Fruit fly (Drosophila melanogaster) whole organism, prepupa: ENCODE results near the gene ort.

Source experiments
- CG10631 ChIP-seq: fragments of 200-800 bp; sonication (Bioruptor generic); optimal IDR thresholded peaks from 2 replicates; lab custom pipeline; 2016; ENCODE audit warnings: missing biosample characterization, missing genetic modification characterization
- CG10669 ChIP-seq: fragments of 200-800 bp; sonication (Bioruptor generic); optimal IDR thresholded peaks from 3 replicates; lab custom pipeline; 2018; ENCODE audit warnings: missing biosample characterization, mild to moderate bottlenecking, missing genetic modification characterization, moderate library complexity
- CG11294 ChIP-seq: fragments of 200-800 bp; sonication (Bioruptor generic); IDR thresholded peaks from 2 replicates; pipeline ENCODE4 v1.3.6; 2022; ENCODE audit warnings: missing biosample characterization, missing genetic modification characterization
- CG11762 ChIP-seq: fragments of 200-800 bp; sonication (Bioruptor generic); optimal IDR thresholded peaks from 3 replicates; lab custom pipeline; 2016; ENCODE audit warnings: missing biosample characterization, missing genetic modification characterization; ENCODE audit not compliant: insufficient read depth
- CG15336 ChIP-seq: fragments of 200-800 bp; sonication (Bioruptor generic); IDR thresholded peaks from 2 replicates; pipeline ENCODE4 v1.3.6; 2022; ENCODE audit warnings: missing biosample characterization, missing genetic modification characterization
- CG1621 ChIP-seq: fragments of 200-800 bp; sonication (Bioruptor generic); optimal IDR thresholded peaks from 3 replicates; lab custom pipeline; 2018; ENCODE audit warnings: missing biosample characterization, mild to moderate bottlenecking, missing genetic modification characterization
- CG16779 ChIP-seq: fragments of 200-800 bp; sonication (Bioruptor generic); optimal IDR thresholded peaks from 3 replicates; lab custom pipeline; 2017; ENCODE audit warnings: missing biosample characterization, mild to moderate bottlenecking, missing genetic modification characterization
- CG3032 ChIP-seq: fragments of 200-800 bp; optimal IDR thresholded peaks from 2 replicates; lab custom pipeline; 2019; ENCODE audit warnings: missing biosample characterization, mild to moderate bottlenecking, missing genetic modification characterization, moderate library complexity
- CG31627 ChIP-seq: fragments of 200-800 bp; sonication (Bioruptor generic); optimal IDR thresholded peaks from 3 replicates; lab custom pipeline; 2016; ENCODE audit warnings: missing biosample characterization, missing genetic modification characterization
- CG32006 ChIP-seq: fragments of 200-800 bp; sonication (Bioruptor generic); optimal IDR thresholded peaks from 3 replicates; lab custom pipeline; 2017; ENCODE audit warnings: missing biosample characterization, mild to moderate bottlenecking, missing genetic modification characterization
- CG34406 ChIP-seq: fragments of 200-800 bp; sonication (Bioruptor generic); optimal IDR thresholded peaks from 3 replicates; lab custom pipeline; 2016; ENCODE audit warnings: missing biosample characterization, missing genetic modification characterization
- CG3919 ChIP-seq: fragments of 200-800 bp; sonication (Bioruptor generic); optimal IDR thresholded peaks from 3 replicates; lab custom pipeline; 2016; ENCODE audit warnings: missing biosample characterization, missing genetic modification characterization
- CG4318 ChIP-seq: fragments of 200-800 bp; sonication (Bioruptor generic); optimal IDR thresholded peaks from 3 replicates; lab custom pipeline; 2017; ENCODE audit warnings: missing biosample characterization, mild to moderate bottlenecking, missing genetic modification characterization
- CG6163 ChIP-seq: fragments of 200-800 bp; sonication (Bioruptor generic); IDR thresholded peaks from 3 replicates; pipeline ENCODE4 v1.3.6; 2022; ENCODE audit warnings: missing biosample characterization, missing genetic modification characterization
- CG6276 ChIP-seq: fragments of 200-800 bp; sonication (Bioruptor generic); optimal IDR thresholded peaks from 2 replicates; lab custom pipeline; 2017; ENCODE audit warnings: missing biosample characterization, mild to moderate bottlenecking, missing genetic modification characterization
- CG6792 ChIP-seq: fragments of 200-800 bp; sonication (Bioruptor generic); optimal IDR thresholded peaks from 3 replicates; lab custom pipeline; 2016; ENCODE audit warnings: missing biosample characterization, missing genetic modification characterization
- CG7368 ChIP-seq: fragments of 200-800 bp; sonication (Bioruptor generic); optimal IDR thresholded peaks from 3 replicates; lab custom pipeline; 2016; ENCODE audit warnings: missing biosample characterization, missing genetic modification characterization
- CG8119 ChIP-seq: fragments of 200-800 bp; sonication (Bioruptor generic); IDR thresholded peaks from 3 replicates; pipeline ENCODE4 v1.3.6; 2022; ENCODE audit warnings: missing biosample characterization, missing genetic modification characterization
- CG8319 ChIP-seq: fragments of 200-800 bp; sonication (Bioruptor generic); optimal IDR thresholded peaks from 3 replicates; lab custom pipeline; 2016; ENCODE audit warnings: missing biosample characterization, missing genetic modification characterization
- CG8632 ChIP-seq: fragments of 200-800 bp; sonication (Bioruptor generic); optimal IDR thresholded peaks from 3 replicates; lab custom pipeline; 2016; ENCODE audit warnings: missing biosample characterization, missing genetic modification characterization
- CG9139 ChIP-seq: fragments of 200-800 bp; sonication (Bioruptor generic); optimal IDR thresholded peaks from 3 replicates; lab custom pipeline; 2017; ENCODE audit warnings: missing biosample characterization, mild to moderate bottlenecking, missing genetic modification characterization
- Eip75B ChIP-seq: fragments of 200-800 bp; sonication (Bioruptor generic); optimal IDR thresholded peaks from 3 replicates; lab custom pipeline; 2016; ENCODE audit warnings: missing biosample characterization, missing genetic modification characterization
- Eip78C ChIP-seq: fragments of 200-800 bp; sonication (Bioruptor generic); peaks from one replicate; lab custom pipeline; 2016; ENCODE audit warnings: missing biosample characterization, missing genetic modification characterization
- Eip93F ChIP-seq: fragments of 200-800 bp; sonication (Bioruptor generic); optimal IDR thresholded peaks from 2 replicates; lab custom pipeline; 2016; ENCODE audit warnings: missing biosample characterization, mild to moderate bottlenecking, missing genetic modification characterization
- Ets21C ChIP-seq: fragments of 200-800 bp; sonication (Bioruptor generic); optimal IDR thresholded peaks from 3 replicates; lab custom pipeline; 2016; ENCODE audit warnings: missing biosample characterization, missing genetic modification characterization
- Ets96B ChIP-seq: fragments of 200-800 bp; optimal IDR thresholded peaks from 2 replicates; lab custom pipeline; 2019; ENCODE audit warnings: missing biosample characterization, mild to moderate bottlenecking, missing genetic modification characterization, moderate library complexity
- Gug ChIP-seq: fragments of 200-800 bp; sonication (Bioruptor generic); IDR thresholded peaks from 2 replicates; pipeline ENCODE4 v1.3.6; 2022; ENCODE audit warnings: missing biosample characterization, missing genetic modification characterization
- Hr38 ChIP-seq: sonication (Bioruptor generic); optimal IDR thresholded peaks from 2 replicates; lab custom pipeline; 2016; ENCODE audit warnings: missing biosample characterization, missing genetic modification characterization
- Hr39 ChIP-seq: fragments of 200-800 bp; sonication (Bioruptor generic); optimal IDR thresholded peaks from 2 replicates; lab custom pipeline; 2016; ENCODE audit warnings: missing biosample characterization, missing genetic modification characterization
- Lpt ChIP-seq: fragments of 200-800 bp; sonication (Bioruptor generic); optimal IDR thresholded peaks from 3 replicates; lab custom pipeline; 2016; ENCODE audit warnings: missing biosample characterization, missing genetic modification characterization
- Met ChIP-seq: fragments of 200-800 bp; sonication (Bioruptor generic); optimal IDR thresholded peaks from 3 replicates; lab custom pipeline; 2016; ENCODE audit warnings: missing biosample characterization, missing genetic modification characterization
- OdsH ChIP-seq: fragments of 200-800 bp; sonication (Bioruptor generic); optimal IDR thresholded peaks from 3 replicates; lab custom pipeline; 2016; ENCODE audit warnings: missing biosample characterization, missing genetic modification characterization
- Smox ChIP-seq: fragments of 200-800 bp; sonication (Bioruptor generic); optimal IDR thresholded peaks from 3 replicates; lab custom pipeline; 2016; ENCODE audit warnings: missing biosample characterization, missing genetic modification characterization
- Sox14 ChIP-seq: fragments of 200-800 bp; sonication (Bioruptor generic); optimal IDR thresholded peaks from 3 replicates; lab custom pipeline; 2016; ENCODE audit warnings: missing biosample characterization, missing genetic modification characterization
- Sox15 ChIP-seq: fragments of 200-800 bp; sonication (Bioruptor generic); optimal IDR thresholded peaks from 3 replicates; lab custom pipeline; 2016; ENCODE audit warnings: missing biosample characterization, missing genetic modification characterization
- achi ChIP-seq: fragments of 200-800 bp; sonication (Bioruptor generic); optimal IDR thresholded peaks from 3 replicates; lab custom pipeline; 2016; ENCODE audit warnings: missing biosample characterization, missing genetic modification characterization
- acj6 ChIP-seq: fragments of 200-800 bp; sonication (Bioruptor generic); optimal IDR thresholded peaks from 3 replicates; lab custom pipeline; 2016; ENCODE audit warnings: missing biosample characterization, missing genetic modification characterization
- cyc ChIP-seq: fragments of 200-800 bp; sonication (Bioruptor generic); optimal IDR thresholded peaks from 3 replicates; lab custom pipeline; 2016; ENCODE audit warnings: missing biosample characterization, missing genetic modification characterization
- dac ChIP-seq: fragments of 200-800 bp; sonication (Bioruptor generic); optimal IDR thresholded peaks from 2 replicates; lab custom pipeline; 2017; ENCODE audit warnings: missing biosample characterization, mild to moderate bottlenecking, missing genetic modification characterization
- dsx ChIP-seq: fragments of 200-800 bp; optimal IDR thresholded peaks from 3 replicates; lab custom pipeline; 2019; ENCODE audit warnings: missing biosample characterization, mild to moderate bottlenecking, missing genetic modification characterization, moderate library complexity; ENCODE audit not compliant: poor library complexity, severe bottlenecking
- eg ChIP-seq: fragments of 200-800 bp; sonication (Bioruptor generic); IDR thresholded peaks from 3 replicates; pipeline ENCODE4 v1.3.6; 2022; ENCODE audit warnings: missing biosample characterization, missing genetic modification characterization
- esn ChIP-seq: fragments of 200-800 bp; sonication (Bioruptor generic); optimal IDR thresholded peaks from 2 replicates; lab custom pipeline; 2016; ENCODE audit warnings: missing biosample characterization, mild to moderate bottlenecking, missing genetic modification characterization, moderate library complexity
- fd59A ChIP-seq: fragments of 200-800 bp; sonication (Bioruptor generic); optimal IDR thresholded peaks from 2 replicates; lab custom pipeline; 2017; ENCODE audit warnings: missing biosample characterization, mild to moderate bottlenecking, missing genetic modification characterization, missing genetic modification reagents
- fd85E ChIP-seq: fragments of 200-800 bp; sonication (Bioruptor generic); optimal IDR thresholded peaks from 3 replicates; lab custom pipeline; 2016; ENCODE audit warnings: missing biosample characterization, missing genetic modification characterization
- fkh ChIP-seq: fragments of 200-800 bp; sonication (Bioruptor generic); optimal IDR thresholded peaks from 3 replicates; lab custom pipeline; 2017; ENCODE audit warnings: missing biosample characterization, mild to moderate bottlenecking, missing genetic modification characterization, moderate library complexity
- lz ChIP-seq: fragments of 200-800 bp; sonication (Bioruptor generic); optimal IDR thresholded peaks from 3 replicates; lab custom pipeline; 2016; ENCODE audit warnings: missing biosample characterization, missing genetic modification characterization
- net ChIP-seq: fragments of 200-800 bp; sonication (Bioruptor generic); optimal IDR thresholded peaks from 3 replicates; lab custom pipeline; 2016; ENCODE audit warnings: missing biosample characterization, missing genetic modification characterization
- pdm3 ChIP-seq: fragments of 200-800 bp; sonication (Bioruptor generic); optimal IDR thresholded peaks from 3 replicates; lab custom pipeline; 2016; ENCODE audit warnings: missing biosample characterization, missing genetic modification characterization
- salr ChIP-seq, 2 experiments: fragments of 200-800 bp; sonication (Bioruptor generic); optimal IDR thresholded peaks; 3 replicates each; lab custom pipeline; 2016 to 2018; ENCODE audit warnings: missing biosample characterization in 2 of 2, missing genetic modification characterization in 2 of 2, mild to moderate bottlenecking in 1 of 2
- spab ChIP-seq: fragments of 200-800 bp; sonication (Bioruptor generic); optimal IDR thresholded peaks from 2 replicates; lab custom pipeline; 2017; ENCODE audit warnings: missing biosample characterization, mild to moderate bottlenecking, missing genetic modification characterization, missing genetic modification reagents
- ss ChIP-seq, 2 experiments: fragments of 200-800 bp; sonication (Bioruptor generic); optimal IDR thresholded peaks; 2 replicates in 1 of 2; 3 replicates in 1 of 2; lab custom pipeline; 2017 to 2018; ENCODE audit warnings: mild to moderate bottlenecking in 2 of 2, missing biosample characterization in 2 of 2, missing genetic modification characterization in 2 of 2, moderate library complexity in 1 of 2
- svp ChIP-seq: fragments of 200-800 bp; sonication (Bioruptor generic); peaks from one replicate; lab custom pipeline; 2016; ENCODE audit warnings: missing biosample characterization, missing genetic modification characterization
- topi ChIP-seq: fragments of 200-800 bp; sonication (Bioruptor generic); optimal IDR thresholded peaks from 3 replicates; lab custom pipeline; 2016; ENCODE audit warnings: missing biosample characterization, missing genetic modification characterization
- vri ChIP-seq: fragments of 200-800 bp; sonication (Bioruptor generic); optimal IDR thresholded peaks from 3 replicates; lab custom pipeline; 2016; ENCODE audit warnings: missing biosample characterization, mild to moderate bottlenecking, missing genetic modification characterization

ort gene

DNA sequence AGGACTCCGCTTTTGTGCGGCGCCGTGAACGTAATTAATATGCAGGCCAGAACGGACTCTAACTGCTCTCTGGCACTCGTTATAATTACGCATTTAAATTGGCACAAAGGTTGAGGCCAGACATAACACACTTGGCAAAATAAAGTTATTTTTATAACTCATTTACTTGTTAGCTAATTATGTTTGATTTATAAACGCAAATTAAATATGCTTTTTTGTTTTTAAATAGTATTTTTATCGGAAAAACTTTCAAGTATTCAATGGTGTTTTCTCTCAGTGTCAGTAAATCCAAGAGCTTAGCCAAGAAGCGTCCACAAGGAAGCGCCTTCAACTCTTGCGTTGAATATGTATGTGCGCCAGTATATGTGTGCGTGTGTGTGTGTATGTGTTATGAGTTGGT, 13.4 kb downstream of the ort start:
- TF ChIP-seq acj6 (GFP tag; lab: Kevin White, UChicago), result peak; percentile 23
- peak; percentile 3 for TF ChIP-seq cyc (GFP tag; lab: Kevin White, UChicago)
- TF ChIP-seq CG6792, result no peak
- TF ChIP-seq Ets96B (tag; lab: Kevin White, UChicago), result peak; percentile 40
- peak; percentile 22 for TF ChIP-seq Smox (GFP tag; lab: Kevin White, UChicago)
- TF ChIP-seq CG32006 (GFP tag; lab: Kevin White, UChicago), result peak; percentile 8
- peak; percentile 21 for TF ChIP-seq pdm3 (GFP tag; lab: Kevin White, UChicago)
- peak; percentile 34 for TF ChIP-seq topi (GFP tag; lab: Kevin White, UChicago)
- no peak for TF ChIP-seq net (GFP tag; lab: Kevin White, UChicago)
- no peak for TF ChIP-seq esn (GFP tag; lab: Kevin White, UChicago)
- TF ChIP-seq CG1621 (tag; lab: Kevin White, UChicago), result no peak
- no peak for TF ChIP-seq lz (GFP tag; lab: Kevin White, UChicago)
- no peak for TF ChIP-seq Hr38 (GFP tag; lab: Kevin White, UChicago)
- TF ChIP-seq CG8119 (GFP tag; lab: Robert Waterston, UW), result no peak
- peak; percentile 11 for TF ChIP-seq achi (GFP tag; lab: Kevin White, UChicago)
- TF ChIP-seq CG31627 (GFP tag; lab: Kevin White, UChicago), result peak; percentile 14
- peak; percentile 31 for TF ChIP-seq Hr39 (GFP tag; lab: Kevin White, UChicago)
- no peak for TF ChIP-seq Ets21C (GFP tag; lab: Kevin White, UChicago)
- TF ChIP-seq Sox14 (GFP tag; lab: Kevin White, UChicago), result no peak
- TF ChIP-seq CG6163, result no peak
- TF ChIP-seq fd85E (GFP tag; lab: Kevin White, UChicago), result no peak
- no peak for TF ChIP-seq salr (GFP tag; optimal IDR thresholded peaks at IDR 0.05; lab: Kevin White, UChicago)
- TF ChIP-seq Eip93F (GFP tag; lab: Kevin White, UChicago), result no peak
- no peak for TF ChIP-seq Gug (GFP tag; lab: Robert Waterston, UW)
- peak; percentile 6 for TF ChIP-seq OdsH (GFP tag; lab: Kevin White, UChicago)
- TF ChIP-seq CG6276 (GFP tag; lab: Kevin White, UChicago), result no peak
- peak; percentile 15 for TF ChIP-seq Eip75B (GFP tag; lab: Kevin White, UChicago)
- TF ChIP-seq CG7368 (GFP tag; lab: Kevin White, UChicago), result peak; percentile 6
- TF ChIP-seq CG16779 (tag; lab: Kevin White, UChicago), result no peak
- no peak for TF ChIP-seq Lpt (GFP tag; lab: Kevin White, UChicago)
- no peak for TF ChIP-seq CG8319 (GFP tag; lab: Kevin White, UChicago)
- TF ChIP-seq CG15336 (GFP tag; lab: Robert Waterston, UW), result no peak
- TF ChIP-seq CG11762 (GFP tag; lab: Kevin White, UChicago), result no peak
- no peak for TF ChIP-seq Sox15
- no peak for TF ChIP-seq fd59A (GFP tag; lab: Kevin White, UChicago)
- TF ChIP-seq svp (GFP tag; lab: Kevin White, UChicago), result peak; percentile 58
- no peak for TF ChIP-seq CG9139 (GFP tag; lab: Kevin White, UChicago)
- no peak for TF ChIP-seq CG34406 (GFP tag; lab: Kevin White, UChicago)
- TF ChIP-seq CG10669 (GFP tag; lab: Kevin White, UChicago), result peak; percentile 14
- no peak for TF ChIP-seq fkh
- TF ChIP-seq CG4318 (GFP tag; lab: Kevin White, UChicago), result no peak
- no peak for TF ChIP-seq CG3032 (tag; lab: Kevin White, UChicago)
- no peak for TF ChIP-seq CG11294 (GFP tag; lab: Robert Waterston, UW)
- no peak for TF ChIP-seq ss (GFP tag; optimal IDR thresholded peaks at IDR 0.05; lab: Kevin White, UChicago)
- TF ChIP-seq Eip78C, result peak; percentile 80
- TF ChIP-seq Met (GFP tag; lab: Kevin White, UChicago), result peak; percentile 44
- no peak for TF ChIP-seq dsx
- peak; percentile 7 for TF ChIP-seq CG10631
- TF ChIP-seq vri (GFP tag; lab: Kevin White, UChicago), result no peak
- TF ChIP-seq CG8632, result no peak
- TF ChIP-seq spab (GFP tag; lab: Kevin White, UChicago), result no peak
- TF ChIP-seq dac (GFP tag; lab: Kevin White, UChicago), result no peak
- TF ChIP-seq CG3919 (GFP tag; lab: Kevin White, UChicago), result peak; percentile 14
- no peak for TF ChIP-seq eg (GFP tag; lab: Robert Waterston, UW)
